Worm (Caenorhabditis elegans) whole organism, L1 larva: ENCODE results near the gene col-44.
A peak's percentile ranks its signal among the peaks of the same experiment; 100 is the strongest.

ENCODE experiments used
- C16A3.4 ChIP-seq: fragments of 150-350 bp; optimal IDR thresholded peaks from 2 replicates; lab custom pipeline; 2014; ENCODE audit warnings: missing biosample characterization, missing genetic modification characterization
- F16B12.6 ChIP-seq: fragments of 150-350 bp; optimal IDR thresholded peaks from 2 replicates; lab custom pipeline; 2014; ENCODE audit warnings: missing biosample characterization, missing genetic modification characterization
- aly-2 ChIP-seq: fragments of 150-350 bp; optimal IDR thresholded peaks from 2 replicates; lab custom pipeline; 2014; ENCODE audit warnings: missing biosample characterization, missing genetic modification characterization
- blmp-1 ChIP-seq: fragments of 150-350 bp; optimal IDR thresholded peaks from 2 replicates; lab custom pipeline; 2014; ENCODE audit warnings: missing biosample characterization, missing genetic modification characterization
- ceh-8 ChIP-seq: fragments of 200-800 bp; sonication (Bioruptor generic); optimal IDR thresholded peaks from 2 replicates; lab custom pipeline; 2018; ENCODE audit warnings: mild to moderate bottlenecking, missing genetic modification characterization, moderate library complexity, missing compliant biosample characterization
- ceh-82 ChIP-seq, 3 experiments: fragments of 150-350 bp in 1 of 3; sonication (generic microtip) in 2 of 3; optimal IDR thresholded peaks; 2 replicates each; lab custom pipeline; 2014 to 2017; ENCODE audit warnings: missing biosample characterization in 3 of 3, missing genetic modification characterization in 3 of 3
- ceh-88 ChIP-seq: fragments of 200-800 bp; sonication (Bioruptor generic); IDR thresholded peaks from 2 replicates; pipeline ENCODE4 v1.3.6; 2022; ENCODE audit warnings: missing genetic modification characterization, missing compliant biosample characterization
- ceh-90 ChIP-seq: sonication (generic microtip); optimal IDR thresholded peaks from 2 replicates; lab custom pipeline; 2016; ENCODE audit warnings: missing genetic modification characterization, missing compliant biosample characterization
- dsc-1 ChIP-seq: sonication (generic microtip); optimal IDR thresholded peaks from 2 replicates; lab custom pipeline; 2016; ENCODE audit warnings: mild to moderate bottlenecking, missing genetic modification characterization, missing compliant biosample characterization
- efl-1 ChIP-seq, 4 experiments: fragments of 150-350 bp; optimal IDR thresholded peaks in 3 of 4; peaks in 1 of 4; 1 replicate in 1 of 4; 2 replicates in 3 of 4; lab custom pipeline; 2014; ENCODE audit warnings: missing biosample characterization in 2 of 4, missing genetic modification characterization in 2 of 4, missing genetic modification reagents in 2 of 4
- efl-3 ChIP-seq: fragments of 200-800 bp; sonication (Bioruptor generic); optimal IDR thresholded peaks from 2 replicates; lab custom pipeline; 2018; ENCODE audit warnings: mild to moderate bottlenecking, missing genetic modification characterization, missing compliant biosample characterization
- egl-13 ChIP-seq: sonication (generic microtip); optimal IDR thresholded peaks from 2 replicates; lab custom pipeline; 2016; ENCODE audit warnings: missing genotype, missing genetic modification reagents, missing genetic modification characterization, missing compliant biosample characterization
- egl-27 ChIP-seq, 2 experiments: fragments of 150-350 bp in 1 of 2; sonication (generic microtip); optimal IDR thresholded peaks; 3 replicates each; lab custom pipeline; 2017 to 2018; ENCODE audit warnings: missing biosample characterization in 2 of 2, missing genetic modification characterization in 2 of 2, missing genetic modification reagents in 2 of 2
- elt-3 ChIP-seq, 6 experiments: fragments of 150-350 bp in 1 of 6; sonication (generic microtip); optimal IDR thresholded peaks; 2 replicates each; lab custom pipeline; 2017 to 2018; ENCODE audit warnings: missing biosample characterization in 6 of 6, missing genetic modification characterization in 6 of 6, inconsistent platforms in 1 of 6
- ets-5 ChIP-seq: fragments of 200-800 bp; sonication (Bioruptor generic); IDR thresholded peaks from 2 replicates; pipeline ENCODE4 v1.3.6; 2022; ENCODE audit warnings: missing genetic modification characterization, missing compliant biosample characterization
- fkh-10 ChIP-seq: sonication (generic microtip); optimal IDR thresholded peaks from 2 replicates; lab custom pipeline; 2017; ENCODE audit warnings: missing biosample characterization, missing genetic modification reagents, missing genetic modification characterization
- fkh-4 ChIP-seq: sonication (generic microtip); optimal IDR thresholded peaks from 2 replicates; lab custom pipeline; 2016; ENCODE audit warnings: missing compliant biosample characterization, missing genetic modification characterization, borderline replicate concordance
- grh-1 ChIP-seq: fragments of 200-800 bp; sonication (Bioruptor generic); IDR thresholded peaks from 2 replicates; pipeline ENCODE4 v1.3.6; 2022; ENCODE audit warnings: missing genetic modification reagents, missing genetic modification characterization, missing compliant biosample characterization
- irx-1 ChIP-seq: sonication (generic microtip); optimal IDR thresholded peaks from 2 replicates; lab custom pipeline; 2016; ENCODE audit warnings: missing genetic modification characterization, missing compliant biosample characterization
- jun-1 ChIP-seq: fragments of 150-350 bp; optimal IDR thresholded peaks from 2 replicates; lab custom pipeline; 2014; ENCODE audit warnings: missing biosample characterization, missing genetic modification reagents, missing genetic modification characterization
- lin-13 ChIP-seq: fragments of 150-350 bp; optimal IDR thresholded peaks from 2 replicates; lab custom pipeline; 2014; ENCODE audit warnings: missing biosample characterization, missing genetic modification reagents, missing genetic modification characterization
- lin-14 ChIP-seq: fragments of 200-800 bp; sonication (Bioruptor generic); optimal IDR thresholded peaks from 2 replicates; lab custom pipeline; 2018; ENCODE audit warnings: mild to moderate bottlenecking, missing genetic modification characterization, moderate library complexity, missing compliant biosample characterization
- lin-15B ChIP-seq: fragments of 150-350 bp; sonication (generic microtip); optimal IDR thresholded peaks from 3 replicates; lab custom pipeline; 2014; ENCODE audit warnings: missing biosample characterization, missing genetic modification characterization
- lin-35 ChIP-seq, 2 experiments: fragments of 150-350 bp; optimal IDR thresholded peaks; 2 replicates each; lab custom pipeline; 2014; ENCODE audit warnings: missing biosample characterization in 2 of 2, missing genetic modification characterization in 2 of 2, missing genetic modification reagents in 2 of 2
- lsy-2 ChIP-seq, 2 experiments: fragments of 150-350 bp; optimal IDR thresholded peaks; 2 replicates each; lab custom pipeline; 2014; ENCODE audit warnings: missing biosample characterization in 2 of 2, missing genetic modification characterization in 2 of 2
- mef-2 ChIP-seq: fragments of 150-350 bp; optimal IDR thresholded peaks from 2 replicates; lab custom pipeline; 2014; ENCODE audit warnings: missing biosample characterization, missing genetic modification characterization
- mep-1 ChIP-seq: fragments of 150-350 bp; optimal IDR thresholded peaks from 2 replicates; lab custom pipeline; 2014; ENCODE audit warnings: missing biosample characterization, missing genetic modification characterization
- nhr-19 ChIP-seq: fragments of 200-800 bp; sonication (Bioruptor generic); conservative IDR thresholded peaks from 2 replicates; pipeline ENCODE4 v1.3.6; 2022; ENCODE audit warnings: missing genetic modification characterization, missing compliant biosample characterization
- nhr-20 ChIP-seq: sonication (generic microtip); optimal IDR thresholded peaks from 2 replicates; lab custom pipeline; 2016; ENCODE audit warnings: mild to moderate bottlenecking, missing genetic modification characterization, missing compliant biosample characterization
- nhr-47 ChIP-seq: sonication (generic microtip); optimal IDR thresholded peaks from 2 replicates; lab custom pipeline; 2016; ENCODE audit warnings: mild to moderate bottlenecking, missing genetic modification characterization, moderate library complexity, missing compliant biosample characterization
- nhr-71 ChIP-seq: sonication (generic microtip); optimal IDR thresholded peaks from 2 replicates; lab custom pipeline; 2016; ENCODE audit warnings: mild to moderate bottlenecking, missing genetic modification characterization, moderate library complexity, missing compliant biosample characterization
- nhr-77 ChIP-seq: fragments of 150-350 bp; optimal IDR thresholded peaks from 2 replicates; lab custom pipeline; 2014; ENCODE audit warnings: missing biosample characterization, missing genetic modification characterization
- nhr-85 ChIP-seq: sonication (generic microtip); peaks from one replicate; lab custom pipeline; 2016; ENCODE audit warnings: missing genetic modification characterization, inconsistent platforms, missing compliant biosample characterization
- nhr-90 ChIP-seq: sonication (generic microtip); optimal IDR thresholded peaks from 2 replicates; lab custom pipeline; 2016; ENCODE audit warnings: mild to moderate bottlenecking, missing genetic modification characterization, missing compliant biosample characterization; ENCODE audit not compliant: poor library complexity
- pag-3 ChIP-seq: sonication (generic microtip); optimal IDR thresholded peaks from 2 replicates; lab custom pipeline; 2017; ENCODE audit warnings: missing genetic modification characterization, mild to moderate bottlenecking, missing compliant biosample characterization, antibody characterized with exemption, borderline replicate concordance; ENCODE audit not compliant: insufficient read depth
- pax-3 ChIP-seq: fragments of 200-800 bp; sonication (Bioruptor generic); optimal IDR thresholded peaks from 2 replicates; lab custom pipeline; 2018; ENCODE audit warnings: mild to moderate bottlenecking, missing genetic modification characterization, moderate library complexity, missing compliant biosample characterization
- rnt-1 ChIP-seq: sonication (generic microtip); optimal IDR thresholded peaks from 2 replicates; lab custom pipeline; 2016; ENCODE audit warnings: mild to moderate bottlenecking, missing genetic modification characterization, moderate library complexity, missing compliant biosample characterization
- snu-23 ChIP-seq: sonication (generic microtip); optimal IDR thresholded peaks from 2 replicates; lab custom pipeline; 2016; ENCODE audit warnings: missing genetic modification characterization, missing compliant biosample characterization
- swsn-7 ChIP-seq: sonication (generic microtip); optimal IDR thresholded peaks from 2 replicates; lab custom pipeline; 2016; ENCODE audit warnings: missing genetic modification characterization, missing compliant biosample characterization
- tbx-2 ChIP-seq: sonication (generic microtip); optimal IDR thresholded peaks from 2 replicates; lab custom pipeline; 2016; ENCODE audit warnings: missing genetic modification characterization, missing compliant biosample characterization
- unc-86 ChIP-seq: sonication (generic microtip); optimal IDR thresholded peaks from 2 replicates; lab custom pipeline; 2016; ENCODE audit warnings: missing genetic modification characterization, missing compliant biosample characterization
- vab-15 ChIP-seq: sonication (generic microtip); optimal IDR thresholded peaks from 2 replicates; lab custom pipeline; 2017; ENCODE audit warnings: missing genotype, mild to moderate bottlenecking, missing genetic modification characterization, missing compliant biosample characterization
- zag-1 ChIP-seq: fragments of 150-350 bp; optimal IDR thresholded peaks from 2 replicates; lab custom pipeline; 2014; ENCODE audit warnings: missing biosample characterization, missing genetic modification characterization
- zip-4 ChIP-seq: fragments of 200-800 bp; sonication (Bioruptor generic); optimal IDR thresholded peaks from 2 replicates; lab custom pipeline; 2018; ENCODE audit warnings: mild to moderate bottlenecking, missing genetic modification characterization, moderate library complexity, missing compliant biosample characterization
- ztf-11 ChIP-seq, 2 experiments: sonication (generic microtip); optimal IDR thresholded peaks; 2 replicates each; lab custom pipeline; 2016 to 2017; ENCODE audit warnings: missing genetic modification characterization in 2 of 2, missing biosample characterization in 1 of 2, missing compliant biosample characterization in 1 of 2
- ztf-4 ChIP-seq: fragments of 150-350 bp; optimal IDR thresholded peaks from 2 replicates; lab custom pipeline; 2014; ENCODE audit warnings: missing biosample characterization, missing genetic modification characterization

The col-44 gene

ce11 chrX:13581820-13582219 lies 9.5 kb upstream of the col-44 start, which contains the start of gene F54B11.10:
Gene F54B11.10 (plus strand): TSS chrX:13582120.
- TF ChIP-seq unc-86 (tag; lab: Kevin White, UChicago): no peak
- no peak for TF ChIP-seq fkh-10 (GFP tag; lab: Kevin White, UChicago)
- TF ChIP-seq nhr-47 (tag; lab: Kevin White, UChicago): no peak
- TF ChIP-seq lin-35 (GFP tag; optimal IDR thresholded peaks at IDR 0.05; lab: Kevin White, UChicago): no peak
- no peak for TF ChIP-seq ztf-4 (tag; lab: Kevin White, UChicago)
- no peak for TF ChIP-seq jun-1 (tag; lab: Kevin White, UChicago)
- no peak for TF ChIP-seq egl-13 (tag; lab: Kevin White, UChicago)
- no peak for TF ChIP-seq tbx-2 (tag; lab: Kevin White, UChicago)
- no peak for TF ChIP-seq pag-3 (tag; lab: Kevin White, UChicago)
- TF ChIP-seq lin-15B (tag; lab: Kevin White, UChicago): no peak
- TF ChIP-seq efl-3 (GFP tag; lab: Kevin White, UChicago): no peak
- TF ChIP-seq pax-3: no peak
- no peak for TF ChIP-seq nhr-77 (tag; lab: Kevin White, UChicago)
- no peak for TF ChIP-seq zag-1
- no peak for TF ChIP-seq ceh-88 (GFP tag; lab: Robert Waterston, UW)
- no peak for TF ChIP-seq elt-3 (tag; optimal IDR thresholded peaks at IDR 0.05; lab: Kevin White, UChicago)
- no peak for TF ChIP-seq F16B12.6 (tag; lab: Kevin White, UChicago)
- TF ChIP-seq vab-15 (tag; lab: Kevin White, UChicago): no peak

ce11 chrX:13583895-13584344 lies 7.4 kb upstream of the col-44 start:
- TF ChIP-seq ceh-8 (GFP tag; lab: Kevin White, UChicago) (no peak), aly-2 (tag; lab: Kevin White, UChicago) (no peak), grh-1 (GFP tag; lab: Robert Waterston, UW) (no peak), dsc-1 (peak; percentile 37), blmp-1 (tag; lab: Kevin White, UChicago) (peak; percentile 32), ztf-4 (tag; lab: Kevin White, UChicago) (no peak), pag-3 (tag; lab: Kevin White, UChicago) (no peak), rnt-1 (tag; lab: Kevin White, UChicago) (peak; percentile 42), pax-3 (no peak), irx-1 (peak; percentile 19), ets-5 (GFP tag; lab: Robert Waterston, UW) (no peak), lsy-2 (tag; optimal IDR thresholded peaks at IDR 0.05; lab: Kevin White, UChicago) (peak in 1 of 2 experiments; percentile 16), ceh-90 (tag; lab: Kevin White, UChicago) (no peak), C16A3.4 (no peak), mep-1 (tag; lab: Kevin White, UChicago) (peak; percentile 21), tbx-2 (tag; lab: Kevin White, UChicago) (peak; percentile 49), lin-14 (GFP tag; lab: Kevin White, UChicago) (peak; percentile 85), fkh-10 (GFP tag; lab: Kevin White, UChicago) (no peak), snu-23 (GFP tag; lab: Kevin White, UChicago) (peak; percentile 52), nhr-71 (tag; lab: Kevin White, UChicago) (peak; percentile 43), efl-1 (optimal IDR thresholded peaks at IDR 0.05; lab: Kevin White, UChicago) (peak in 1 of 2 experiments; percentile 6), efl-1 (GFP tag; optimal IDR thresholded peaks at IDR 0.05 in 1 of 2; lab: Kevin White, UChicago) (peak in 1 of 2 experiments; percentile 40), lin-13 (GFP tag; lab: Kevin White, UChicago) (no peak), swsn-7 (tag; lab: Kevin White, UChicago) (peak; percentile 44), nhr-85 (peak; percentile 84), nhr-19 (GFP tag; lab: Robert Waterston, UW) (peak; percentile 9; the same call in 1 of the 2 replicates), ztf-11 (tag; optimal IDR thresholded peaks at IDR 0.05; lab: Kevin White, UChicago) (peak in 1 of 2 experiments; percentile 70), lin-35 (GFP tag; optimal IDR thresholded peaks at IDR 0.05; lab: Kevin White, UChicago) (peak; percentile 4 to 31), zip-4 (GFP tag; lab: Kevin White, UChicago) (no peak), mef-2 (tag; lab: Kevin White, UChicago) (no peak), nhr-47 (tag; lab: Kevin White, UChicago) (peak; percentile 42), nhr-20 (tag; lab: Kevin White, UChicago) (peak; percentile 58), nhr-90 (tag; lab: Kevin White, UChicago) (peak; percentile 46), ceh-82 (tag; optimal IDR thresholded peaks at IDR 0.05; lab: Kevin White, UChicago) (peak in 1 of 3 experiments; percentile 30), ceh-88 (GFP tag; lab: Robert Waterston, UW) (no peak), egl-27 (tag; optimal IDR thresholded peaks at IDR 0.05; lab: Kevin White, UChicago) (no peak), F16B12.6 (tag; lab: Kevin White, UChicago) (no peak), fkh-4 (tag; lab: Kevin White, UChicago) (no peak), elt-3 (tag; optimal IDR thresholded peaks at IDR 0.05; lab: Kevin White, UChicago) (peak in 1 of 6 experiments; percentile 2)
